Fruit fly (Drosophila melanogaster): ENCODE measurements around the gene CG32026.

The CG32026 gene

DNA sequence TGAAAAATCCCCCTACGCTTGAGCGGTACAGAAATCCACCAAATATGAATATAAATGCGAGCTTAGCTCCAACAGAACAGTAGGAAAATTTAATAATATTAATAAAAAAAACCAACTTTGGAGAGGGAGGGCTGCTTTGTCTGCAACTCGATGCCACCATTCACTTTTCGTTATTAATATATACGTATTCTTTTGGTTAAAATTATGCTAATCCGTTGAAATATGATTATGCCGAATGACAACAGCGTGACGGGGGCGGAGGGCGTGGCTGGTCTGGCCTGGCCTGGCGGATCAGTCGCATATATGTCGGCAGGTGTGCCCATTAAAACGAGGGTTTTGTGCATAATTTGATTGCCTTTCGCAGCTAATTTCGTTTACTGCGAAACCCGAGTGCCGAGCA, 821 bp upstream of the CG32026 start:
- no peak for TF ChIP-seq CG17801 (GFP tag; optimal IDR thresholded peaks at IDR 0.05; ENCODE audit: partially characterized antibody)

DNA sequence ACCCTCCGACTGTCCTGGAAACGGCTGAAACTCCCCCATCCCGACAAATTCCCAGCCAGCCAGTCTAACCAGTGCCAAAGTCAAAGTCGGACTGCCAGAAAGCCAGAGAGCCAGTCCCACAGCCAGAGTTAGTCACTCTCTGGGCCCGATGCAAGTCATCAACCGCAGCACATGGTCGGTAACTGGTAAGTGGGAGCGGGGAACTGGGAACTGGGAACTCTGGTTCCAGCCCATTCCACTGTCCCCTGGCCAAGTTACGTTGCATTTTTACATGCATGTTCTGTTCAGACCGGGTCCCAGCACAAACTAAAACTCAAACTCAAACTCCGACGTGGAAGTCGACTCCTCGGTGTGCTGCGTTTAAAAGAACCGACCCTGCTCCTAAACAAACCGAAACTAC, 2.9 kb downstream of the CG32026 start:
- TF ChIP-seq CG17801 (GFP tag; optimal IDR thresholded peaks at IDR 0.05; ENCODE audit: partially characterized antibody), result no peak

DNA sequence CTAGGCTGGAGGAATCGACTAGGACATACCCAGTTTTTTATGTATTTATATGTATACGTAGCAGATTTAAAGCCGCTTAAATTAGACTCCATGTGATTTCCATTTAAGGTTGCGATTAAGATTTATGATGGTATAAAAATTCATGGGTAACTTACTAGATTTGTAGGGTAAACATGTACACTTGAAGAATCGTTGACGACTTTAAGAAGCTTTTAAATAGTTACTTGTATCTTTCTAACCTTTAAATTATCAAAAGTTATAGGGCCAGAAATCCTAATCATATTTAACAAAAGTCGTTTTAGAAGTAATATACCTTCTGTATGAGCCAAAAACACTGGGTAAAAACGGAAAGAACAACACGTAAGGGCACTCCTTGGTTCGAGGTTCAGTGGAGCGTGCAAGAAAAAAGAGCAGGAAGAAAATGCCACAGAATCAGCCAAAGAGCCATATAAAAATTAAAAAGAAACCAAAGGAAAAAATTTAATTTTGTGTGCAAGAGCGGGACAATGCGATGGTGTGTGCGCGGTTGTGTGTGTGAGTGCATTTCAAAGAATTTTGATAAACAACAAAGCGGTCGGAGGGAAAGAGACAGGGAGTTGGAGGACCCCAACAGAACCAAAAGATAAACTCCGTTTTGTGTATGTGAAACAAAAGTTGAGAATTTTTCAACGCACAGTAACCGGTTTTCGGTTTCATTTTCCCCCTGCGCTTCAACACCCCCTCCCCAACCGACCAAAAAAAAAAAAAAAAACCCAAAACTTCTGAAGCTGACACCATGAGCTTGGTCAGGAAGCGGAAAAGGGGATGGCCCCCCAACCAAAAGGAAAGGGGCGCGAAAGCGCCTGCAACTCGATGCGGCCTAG, 3.5 kb downstream of the CG32026 start:
- TF ChIP-seq CG17801 (GFP tag; optimal IDR thresholded peaks at IDR 0.05; ENCODE audit: partially characterized antibody), result no peak

DNA sequence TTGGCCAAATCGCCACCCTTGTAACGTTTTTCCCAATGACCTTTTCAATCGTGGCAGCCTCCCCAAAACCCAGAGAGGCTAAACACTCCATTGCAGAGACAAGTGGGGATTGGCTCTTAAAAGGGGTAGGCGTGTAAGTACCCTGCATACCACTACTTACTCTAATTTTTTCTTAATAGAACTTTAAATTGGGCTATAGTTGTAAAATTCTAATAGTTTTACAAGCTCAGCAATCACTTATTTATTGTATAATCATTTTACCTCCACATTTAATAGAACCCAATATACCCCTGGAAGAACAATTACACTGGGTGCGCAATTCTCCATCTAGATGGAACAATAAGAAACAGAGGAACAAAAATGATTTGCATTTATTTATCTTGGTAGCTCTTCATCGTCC, 5.5 kb downstream of the CG32026 start:
- no peak for TF ChIP-seq CG17801 (GFP tag; optimal IDR thresholded peaks at IDR 0.05; ENCODE audit: partially characterized antibody)

DNA sequence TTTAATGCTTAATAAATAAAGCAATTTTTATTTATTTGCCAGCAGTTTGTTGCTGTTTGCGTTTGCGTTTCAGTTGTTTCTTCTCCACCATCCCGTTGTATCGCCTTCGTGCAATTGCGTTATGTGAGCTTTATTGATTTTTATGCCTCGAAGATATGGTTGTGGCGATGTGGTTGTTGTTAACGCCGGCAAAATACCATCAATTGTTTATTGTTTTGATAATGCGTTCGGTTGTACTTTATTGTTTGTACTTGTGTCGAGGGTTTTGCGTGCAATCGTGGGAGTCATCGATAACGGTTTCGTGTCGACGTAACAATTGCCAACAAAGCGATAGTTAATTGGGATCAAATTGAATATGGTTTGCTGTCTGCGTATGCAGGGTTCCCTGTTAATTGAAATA, 6.1 kb downstream of the CG32026 start:
- no peak for TF ChIP-seq CG17801 (GFP tag; optimal IDR thresholded peaks at IDR 0.05; ENCODE audit: partially characterized antibody)

DNA sequence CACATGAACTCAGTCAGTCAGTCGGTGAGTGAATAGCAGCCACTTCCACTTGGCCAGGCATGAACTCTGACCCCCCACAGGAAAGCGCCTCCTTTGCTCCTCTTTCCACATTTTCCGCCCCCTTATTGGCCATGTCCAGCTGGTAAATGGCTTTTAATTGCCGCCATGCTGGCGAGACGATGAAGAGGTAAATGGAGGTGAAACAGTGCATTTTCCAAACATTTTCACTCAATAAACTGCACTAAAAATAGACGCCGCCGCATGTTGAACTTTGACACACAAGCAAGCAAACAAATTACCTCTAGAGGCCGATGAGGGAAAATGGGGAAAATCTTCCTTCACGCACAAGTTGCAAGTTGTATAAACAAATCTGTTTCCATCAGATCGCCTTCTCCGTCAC, 13.6 kb downstream of the CG32026 start:
- no peak for TF ChIP-seq CG17801 (GFP tag; optimal IDR thresholded peaks at IDR 0.05; ENCODE audit: partially characterized antibody)

DNA sequence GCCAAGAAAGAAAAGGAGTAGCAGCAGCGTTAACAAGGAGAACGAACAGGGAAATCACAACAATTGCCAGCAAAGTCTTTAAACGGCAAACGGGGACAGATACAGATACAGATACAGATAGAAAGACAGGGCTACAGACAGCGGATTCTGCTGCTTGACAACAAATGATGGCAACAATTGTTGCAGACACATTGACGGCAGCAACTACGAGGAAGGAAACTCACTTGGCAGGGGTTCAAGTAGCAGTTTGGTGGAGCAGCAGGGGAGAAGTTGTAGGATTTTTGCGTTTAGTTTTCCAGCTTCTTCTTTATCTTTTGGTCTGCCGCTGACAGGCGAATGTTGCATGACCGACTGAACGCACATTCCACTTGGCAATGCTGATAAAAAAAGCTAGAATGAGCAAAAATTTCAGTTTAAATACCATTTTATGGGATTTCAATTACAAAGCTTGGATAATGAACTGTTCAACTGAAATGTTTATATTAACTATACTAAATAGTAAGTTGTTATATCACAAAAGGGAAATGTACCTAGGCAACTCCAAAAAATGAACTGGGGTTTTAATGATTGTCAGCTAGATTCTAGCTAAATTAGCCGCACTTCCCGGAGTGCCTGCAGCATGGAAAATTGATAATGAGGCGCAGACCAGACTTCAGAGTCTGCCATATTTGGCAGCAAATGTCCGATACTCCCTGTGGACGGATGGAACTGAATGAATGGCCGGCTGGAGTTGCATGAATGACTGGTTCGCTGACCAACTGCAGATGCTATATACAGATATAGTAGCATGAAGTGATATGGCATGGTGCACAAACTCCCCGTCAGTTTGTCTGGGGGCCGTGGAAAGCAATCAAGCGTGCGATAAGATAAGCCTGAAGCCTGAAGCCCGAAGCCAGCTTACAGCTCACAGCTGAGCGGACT, 14.8 kb downstream of the CG32026 start:
- TF ChIP-seq CG17801 (GFP tag; optimal IDR thresholded peaks at IDR 0.05; ENCODE audit: partially characterized antibody), result no peak

DNA sequence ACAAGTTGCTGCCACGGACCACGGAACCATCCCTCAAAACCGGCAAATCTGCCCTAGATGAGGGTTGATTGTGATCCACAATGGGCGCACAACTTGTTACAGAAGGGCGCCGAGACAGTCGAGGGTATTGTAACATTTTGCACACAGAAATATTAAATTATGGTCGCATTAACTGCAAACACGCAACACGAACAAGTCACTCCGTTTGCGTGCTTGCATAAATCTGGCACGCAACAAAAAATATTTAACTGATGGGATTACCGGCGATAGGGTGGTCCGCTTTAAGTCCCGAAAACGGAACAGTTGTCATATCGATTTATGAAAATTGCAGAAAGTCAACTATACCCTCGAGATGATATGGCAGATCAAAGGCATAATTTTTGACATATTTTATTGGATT, 15.7 kb downstream of the CG32026 start:
- TF ChIP-seq CG17801 (GFP tag; optimal IDR thresholded peaks at IDR 0.05; ENCODE audit: partially characterized antibody), result no peak

DNA sequence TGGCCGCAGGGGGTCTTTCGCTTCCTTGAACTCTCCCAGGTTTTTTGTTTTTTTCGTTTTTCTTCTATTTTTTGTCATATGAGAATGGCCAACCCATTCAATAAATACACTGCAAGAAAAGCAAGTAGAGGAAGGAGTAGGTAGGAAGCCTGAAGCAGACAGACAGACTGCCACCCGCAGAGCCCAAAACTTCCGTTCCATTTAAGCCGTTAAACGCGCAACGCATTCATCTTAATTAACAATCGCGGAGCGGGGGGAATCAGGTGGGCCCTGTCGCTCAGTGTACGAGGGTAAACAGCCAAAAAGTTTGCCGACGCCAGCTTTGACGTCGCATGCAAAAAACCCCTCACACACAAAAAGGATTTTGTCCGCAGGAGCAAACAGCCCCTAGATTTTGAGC, 16.6 kb downstream of the CG32026 start:
- TF ChIP-seq CG17801 (GFP tag; optimal IDR thresholded peaks at IDR 0.05; ENCODE audit: partially characterized antibody), result no peak

DNA sequence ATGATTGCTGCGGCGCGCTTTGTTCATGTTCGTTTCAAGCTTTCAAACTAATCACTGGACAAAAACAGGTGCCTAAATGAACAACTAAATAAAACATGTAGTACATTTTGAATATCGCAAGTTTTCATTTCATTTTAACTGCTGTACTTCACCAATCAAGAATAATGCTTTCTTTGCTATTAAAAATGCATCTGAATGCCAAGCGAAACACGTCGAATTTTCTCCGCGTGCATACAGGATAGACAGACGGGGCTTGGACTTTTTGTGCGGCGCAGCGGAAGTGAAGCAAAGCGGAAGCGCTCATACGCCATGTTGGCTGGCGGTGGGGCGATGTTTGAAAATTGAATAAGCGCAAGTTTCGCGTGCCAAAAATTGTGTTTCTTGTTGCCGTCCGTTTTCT, 17.1 kb downstream of the CG32026 start:
- TF ChIP-seq CG17801 (GFP tag; optimal IDR thresholded peaks at IDR 0.05; ENCODE audit: partially characterized antibody), result no peak

DNA sequence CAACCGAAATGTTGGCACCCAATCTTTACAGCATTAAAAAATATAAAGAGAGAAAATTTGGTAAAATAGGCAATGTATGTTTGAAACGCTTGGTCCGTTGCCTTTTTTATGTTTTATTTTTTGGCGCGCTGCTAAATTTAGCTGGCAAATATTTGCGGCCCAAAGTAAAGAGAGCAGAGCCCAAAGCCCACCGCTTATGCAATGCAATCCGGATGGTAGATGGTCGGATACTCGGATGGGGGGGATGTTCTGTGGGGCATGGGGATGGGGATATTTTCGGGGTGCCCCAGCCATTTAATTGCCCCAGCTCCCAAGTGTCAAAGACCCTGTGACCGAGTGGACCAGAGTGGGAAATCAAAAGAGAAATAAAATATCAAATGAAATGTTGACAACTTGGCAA, 19.0 kb downstream of the CG32026 start:
- TF ChIP-seq CG17801 (GFP tag; optimal IDR thresholded peaks at IDR 0.05; ENCODE audit: partially characterized antibody), result no peak

DNA sequence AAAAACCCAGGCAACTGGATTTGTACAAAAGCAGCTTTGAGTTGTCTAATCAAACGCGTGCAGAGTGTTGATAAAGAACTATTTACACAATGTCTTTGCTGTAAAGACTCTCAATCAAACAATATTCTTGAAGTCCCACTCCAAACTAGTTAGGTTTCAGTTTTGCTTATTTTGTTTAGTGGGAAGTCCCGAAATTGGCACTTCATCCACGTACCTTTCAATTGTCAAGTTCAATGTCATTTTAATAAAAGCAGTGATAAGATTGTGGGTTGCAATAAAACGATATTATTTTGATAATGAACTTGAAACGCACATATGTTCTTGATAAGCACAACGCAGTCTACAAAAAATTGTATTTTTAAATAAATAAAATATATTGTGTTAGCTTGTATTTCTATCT, 20.6 kb downstream of the CG32026 start:
- TF ChIP-seq CG17801 (GFP tag; optimal IDR thresholded peaks at IDR 0.05; ENCODE audit: partially characterized antibody), result no peak

DNA sequence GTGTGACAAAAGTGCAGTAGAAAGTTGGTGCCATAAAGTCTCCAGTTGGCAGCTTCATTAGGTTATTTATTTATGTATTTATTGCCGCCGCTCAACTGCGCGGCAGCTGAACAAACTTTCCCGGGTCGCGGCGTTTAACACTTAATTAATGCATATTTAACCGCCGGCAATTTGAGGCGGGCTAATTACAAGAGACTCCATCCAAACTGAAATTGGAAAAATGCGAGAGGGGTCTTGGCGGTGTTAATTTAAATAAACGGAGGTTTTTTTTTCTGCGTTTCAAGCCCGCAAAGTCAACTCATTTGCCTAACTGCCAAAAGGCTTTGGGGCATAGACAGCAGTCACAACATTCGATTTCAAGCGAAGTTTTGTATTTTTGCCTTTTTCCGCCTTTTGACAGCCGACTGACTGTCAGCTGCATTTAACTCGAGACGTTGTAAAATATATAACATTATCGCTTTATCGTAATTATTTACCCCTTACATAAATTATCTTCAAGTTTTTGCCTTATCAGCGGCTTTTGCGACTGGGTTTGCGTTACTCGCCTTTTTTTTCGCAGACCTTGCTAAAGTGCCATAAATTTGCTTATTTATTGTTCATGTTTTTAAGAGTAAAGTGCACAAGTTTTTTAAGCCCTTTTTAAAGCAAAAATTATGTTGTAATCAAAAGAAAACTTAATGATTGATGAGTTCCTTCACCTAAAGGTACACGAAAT, 21.5 kb downstream of the CG32026 start:
- TF ChIP-seq CG17801 (GFP tag; optimal IDR thresholded peaks at IDR 0.05; ENCODE audit: partially characterized antibody), result no peak

DNA sequence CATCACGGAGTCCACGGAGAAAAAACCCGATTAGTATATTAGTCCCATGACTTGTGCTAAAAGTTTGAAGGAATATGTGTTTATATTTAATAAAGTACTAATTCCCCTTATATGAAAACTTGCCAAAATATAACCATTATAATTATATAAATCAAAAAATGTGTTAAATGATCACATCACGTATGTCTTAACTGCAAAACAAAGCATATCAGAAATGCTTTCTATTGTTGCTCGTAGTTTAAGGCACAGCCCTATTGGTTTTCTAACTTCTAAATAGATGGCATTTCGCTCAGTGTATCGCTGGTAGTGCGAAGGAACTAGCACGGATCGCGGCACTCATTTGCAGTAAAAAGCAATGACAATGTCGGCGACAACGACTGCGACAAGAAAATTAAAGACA, 23.7 kb downstream of the CG32026 start:
- no peak for TF ChIP-seq CG17801 (GFP tag; optimal IDR thresholded peaks at IDR 0.05; ENCODE audit: partially characterized antibody)

DNA sequence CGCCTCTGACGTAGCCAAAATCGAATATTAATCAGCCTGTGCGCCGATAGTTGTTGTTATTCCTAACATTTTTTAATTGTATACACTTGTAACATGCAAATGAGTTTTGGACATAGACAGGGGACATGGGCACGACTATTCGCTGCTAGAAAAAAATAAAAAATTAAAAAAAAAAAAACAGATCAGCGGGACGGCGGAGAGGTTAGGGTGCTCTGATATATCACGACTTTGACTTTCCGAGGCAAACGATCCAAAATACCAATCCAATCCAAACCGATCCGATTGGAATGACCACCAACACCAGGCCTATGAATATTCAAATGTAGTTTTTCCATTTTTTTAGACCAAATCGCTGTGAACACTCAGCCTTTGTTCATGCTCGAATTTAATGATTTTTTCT, 24.5 kb downstream of the CG32026 start:
- TF ChIP-seq CG17801 (GFP tag; optimal IDR thresholded peaks at IDR 0.05; ENCODE audit: partially characterized antibody), result no peak

Measured in ovary, adult (tissue).